Worm (Caenorhabditis elegans) whole organism, L2 larva: ENCODE data around the gene grl-17.

Experiments used
- C34F6.9 ChIP-seq: fragments of 150-350 bp; optimal IDR thresholded peaks from 2 replicates; lab custom pipeline; 2014; ENCODE audit warnings: missing biosample characterization, missing genetic modification characterization
- F13H6.1 ChIP-seq: sonication (generic microtip); optimal IDR thresholded peaks from 2 replicates; lab custom pipeline; 2016; ENCODE audit warnings: missing genetic modification characterization, missing compliant biosample characterization
- R02D3.7 ChIP-seq: fragments of 150-350 bp; optimal IDR thresholded peaks from 2 replicates; lab custom pipeline; 2014; ENCODE audit warnings: missing biosample characterization, missing genetic modification characterization
- Y55F3AM.14 ChIP-seq: fragments of 200-800 bp; sonication (Bioruptor generic); optimal IDR thresholded peaks from 2 replicates; lab custom pipeline; 2018; ENCODE audit warnings: mild to moderate bottlenecking, missing genetic modification characterization, missing compliant biosample characterization
- ZK546.5 ChIP-seq: sonication (generic microtip); optimal IDR thresholded peaks from 2 replicates; lab custom pipeline; 2017; ENCODE audit warnings: missing biosample characterization, missing genetic modification characterization
- alr-1 ChIP-seq: fragments of 150-350 bp; optimal IDR thresholded peaks from 2 replicates; lab custom pipeline; 2014; ENCODE audit warnings: missing biosample characterization, missing genetic modification characterization
- ama-1 ChIP-seq: fragments of 150-350 bp; optimal IDR thresholded peaks from 2 replicates; lab custom pipeline; 2018; ENCODE audit warnings: inconsistent platforms
- blmp-1 ChIP-seq: sonication (generic microtip); optimal IDR thresholded peaks from 2 replicates; lab custom pipeline; 2017; ENCODE audit warnings: missing genetic modification characterization, mild to moderate bottlenecking, missing compliant biosample characterization, antibody characterized with exemption, moderate library complexity; ENCODE audit not compliant: insufficient read depth
- ceh-82 ChIP-seq: fragments of 150-350 bp; optimal IDR thresholded peaks from 2 replicates; lab custom pipeline; 2014; ENCODE audit warnings: missing biosample characterization, missing genetic modification characterization
- crh-2 ChIP-seq: sonication (generic microtip); optimal IDR thresholded peaks from 2 replicates; lab custom pipeline; 2017; ENCODE audit warnings: missing biosample characterization, missing genetic modification characterization
- egl-27 ChIP-seq: sonication (generic microtip); optimal IDR thresholded peaks from 3 replicates; lab custom pipeline; 2017; ENCODE audit warnings: missing biosample characterization, missing genetic modification reagents, missing genetic modification characterization
- elt-1 ChIP-seq: fragments of 150-350 bp; optimal IDR thresholded peaks from 2 replicates; lab custom pipeline; 2014; ENCODE audit warnings: missing biosample characterization, missing genetic modification characterization
- elt-3 ChIP-seq: sonication (generic microtip); optimal IDR thresholded peaks from 2 replicates; lab custom pipeline; 2017; ENCODE audit warnings: missing biosample characterization, missing genetic modification characterization
- fos-1 ChIP-seq: fragments of 150-350 bp; optimal IDR thresholded peaks from 2 replicates; lab custom pipeline; 2014; ENCODE audit warnings: missing biosample characterization, missing genetic modification characterization
- lin-11 ChIP-seq: fragments of 150-350 bp; sonication (generic microtip); optimal IDR thresholded peaks from 2 replicates; lab custom pipeline; 2014; ENCODE audit warnings: missing biosample characterization, missing genetic modification characterization, inconsistent platforms, mixed read lengths
- lin-13 ChIP-seq: fragments of 150-350 bp; optimal IDR thresholded peaks from 2 replicates; lab custom pipeline; 2014; ENCODE audit warnings: missing biosample characterization, missing genetic modification reagents, missing genetic modification characterization
- lin-39 ChIP-seq: fragments of 150-350 bp; optimal IDR thresholded peaks from 2 replicates; lab custom pipeline; 2014; ENCODE audit warnings: missing biosample characterization, missing genetic modification reagents, missing genetic modification characterization
- mab-5 ChIP-seq: fragments of 150-350 bp; optimal IDR thresholded peaks from 2 replicates; lab custom pipeline; 2014; ENCODE audit warnings: missing biosample characterization, missing genetic modification characterization
- mbf-1 ChIP-seq: sonication (generic microtip); optimal IDR thresholded peaks from 2 replicates; lab custom pipeline; 2017; ENCODE audit warnings: missing biosample characterization, missing genetic modification characterization
- nhr-12 ChIP-seq: fragments of 150-350 bp; optimal IDR thresholded peaks from 2 replicates; lab custom pipeline; 2014; ENCODE audit warnings: missing biosample characterization, missing genetic modification characterization
- nhr-129 ChIP-seq: fragments of 150-350 bp; optimal IDR thresholded peaks from 2 replicates; lab custom pipeline; 2014; ENCODE audit warnings: missing biosample characterization, missing genetic modification characterization
- nhr-21 ChIP-seq: fragments of 150-350 bp; optimal IDR thresholded peaks from 2 replicates; lab custom pipeline; 2014; ENCODE audit warnings: missing biosample characterization, missing genetic modification characterization
- nhr-237 ChIP-seq: fragments of 150-350 bp; optimal IDR thresholded peaks from 2 replicates; lab custom pipeline; 2014; ENCODE audit warnings: missing biosample characterization, missing genetic modification characterization
- nhr-25 ChIP-seq: fragments of 150-350 bp; sonication (generic microtip); optimal IDR thresholded peaks from 3 replicates; lab custom pipeline; 2014; ENCODE audit warnings: missing biosample characterization, missing genetic modification characterization
- nhr-6 ChIP-seq: fragments of 150-350 bp; optimal IDR thresholded peaks from 2 replicates; lab custom pipeline; 2014; ENCODE audit warnings: missing biosample characterization, missing genetic modification characterization
- sem-4 ChIP-seq: fragments of 150-350 bp; optimal IDR thresholded peaks from 2 replicates; lab custom pipeline; 2014; ENCODE audit warnings: missing biosample characterization, missing genetic modification reagents, missing genetic modification characterization
- skn-1 ChIP-seq: sonication (generic microtip); optimal IDR thresholded peaks from 2 replicates; lab custom pipeline; 2017; ENCODE audit warnings: missing biosample characterization, missing genetic modification characterization
- snpc-4 ChIP-seq: fragments of 150-350 bp; optimal IDR thresholded peaks from 2 replicates; lab custom pipeline; 2014; ENCODE audit warnings: missing biosample characterization, missing genetic modification characterization
- unc-39 ChIP-seq: fragments of 150-350 bp; optimal IDR thresholded peaks from 2 replicates; lab custom pipeline; 2014; ENCODE audit warnings: missing biosample characterization, missing genetic modification characterization
- unc-55 ChIP-seq: fragments of 150-350 bp; sonication (generic microtip); optimal IDR thresholded peaks from 3 replicates; lab custom pipeline; 2014; ENCODE audit warnings: missing biosample characterization, missing genetic modification reagents, missing genetic modification characterization
- unc-62 ChIP-seq: fragments of 150-350 bp; optimal IDR thresholded peaks from 2 replicates; lab custom pipeline; 2014; ENCODE audit warnings: missing biosample characterization, missing genetic modification reagents, missing genetic modification characterization
- zag-1 ChIP-seq: fragments of 150-350 bp; optimal IDR thresholded peaks from 2 replicates; lab custom pipeline; 2014; ENCODE audit warnings: missing biosample characterization, missing genetic modification characterization
- ztf-1 ChIP-seq: fragments of 200-800 bp; sonication (Bioruptor generic); conservative IDR thresholded peaks from 2 replicates; pipeline ENCODE4 v1.3.6; 2022; ENCODE audit warnings: missing genetic modification characterization, missing compliant biosample characterization
- ztf-11 ChIP-seq: sonication (generic microtip); optimal IDR thresholded peaks from 2 replicates; lab custom pipeline; 2017; ENCODE audit warnings: missing biosample characterization, missing genetic modification characterization

Gene grl-17

ce11 chrV:13606651-13607242 is 43.0 kb upstream of the grl-17 start, which contains the start of gene fmo-4:
Gene fmo-4 (minus strand): TSS chrV:13606701.
- TF ChIP-seq nhr-129 (tag; lab: Kevin White, UChicago) (no peak), nhr-25 (tag; lab: Kevin White, UChicago) (peak; percentile 9), nhr-237 (tag; lab: Kevin White, UChicago) (no peak), lin-11 (tag; lab: Kevin White, UChicago) (no peak), Y55F3AM.14 (GFP tag; lab: Kevin White, UChicago) (peak; percentile 33), unc-39 (tag; lab: Kevin White, UChicago) (no peak), nhr-21 (tag; lab: Kevin White, UChicago) (peak; percentile 71), R02D3.7 (no peak), unc-62 (GFP tag; lab: Kevin White, UChicago) (no peak), nhr-12 (tag; lab: Kevin White, UChicago) (no peak), ztf-1 (GFP tag; lab: Robert Waterston, UW) (no peak), ama-1 (lab: Kevin White, UChicago) (no peak), blmp-1 (tag; lab: Kevin White, UChicago) (no peak), skn-1 (no peak), nhr-6 (tag; lab: Kevin White, UChicago) (no peak), fos-1 (tag; lab: Kevin White, UChicago) (no peak), zag-1 (no peak), ZK546.5 (tag; lab: Kevin White, UChicago) (no peak), unc-55 (GFP tag; lab: Kevin White, UChicago) (no peak), ztf-11 (tag; lab: Kevin White, UChicago) (no peak), mab-5 (tag; lab: Kevin White, UChicago) (no peak)

- no peak for TF ChIP-seq egl-27 (tag; lab: Kevin White, UChicago)
- TF ChIP-seq crh-2, result no peak
- TF ChIP-seq C34F6.9 (tag; lab: Kevin White, UChicago), result no peak
- TF ChIP-seq nhr-25 (tag; lab: Kevin White, UChicago), result no peak
- TF ChIP-seq fos-1 (tag; lab: Kevin White, UChicago), result no peak
- TF ChIP-seq R02D3.7, result no peak
- TF ChIP-seq elt-1 (tag; lab: Kevin White, UChicago), result no peak
- TF ChIP-seq lin-11 (tag; lab: Kevin White, UChicago), result no peak
Observed at ce11 chrV:13600882-13601281, 37.1 kb upstream of the grl-17 start, which contains the start of gene rdy-2. Gene rdy-2 (minus strand): TSS chrV:13600982.

DNA sequence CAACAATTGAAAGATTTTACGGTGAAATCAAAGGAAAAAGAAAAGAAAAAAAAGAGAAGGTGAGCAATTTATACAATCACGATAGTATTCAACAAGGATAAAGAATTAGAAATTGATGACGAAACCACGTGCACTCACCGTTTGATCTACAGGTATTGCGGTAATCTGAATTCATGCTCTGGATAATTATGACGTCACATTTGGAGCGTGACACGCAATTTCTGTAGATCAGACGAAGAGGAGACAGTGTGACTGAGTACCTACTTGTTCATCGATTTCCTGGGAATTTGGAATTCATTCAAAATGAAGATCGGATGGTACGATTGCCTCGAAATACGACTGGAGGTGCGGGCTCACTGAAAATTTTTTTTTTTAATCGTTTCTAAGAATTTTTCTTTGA is 34.6 kb upstream of the grl-17 start:
- TF ChIP-seq elt-3, result no peak
- TF ChIP-seq lin-13 (GFP tag; lab: Kevin White, UChicago), result no peak
- TF ChIP-seq unc-62 (GFP tag; lab: Kevin White, UChicago), result no peak
- TF ChIP-seq alr-1 (tag; lab: Kevin White, UChicago), result no peak
- TF ChIP-seq ceh-82, result no peak
- TF ChIP-seq lin-39 (tag; lab: Kevin White, UChicago), result no peak
- no peak for TF ChIP-seq nhr-12 (tag; lab: Kevin White, UChicago)
- no peak for TF ChIP-seq sem-4 (tag; lab: Kevin White, UChicago)
- TF ChIP-seq C34F6.9 (tag; lab: Kevin White, UChicago), result no peak
- no peak for TF ChIP-seq fos-1 (tag; lab: Kevin White, UChicago)
- TF ChIP-seq mbf-1 (tag; lab: Kevin White, UChicago), result no peak
- no peak for TF ChIP-seq nhr-129 (tag; lab: Kevin White, UChicago)
- no peak for TF ChIP-seq nhr-25 (tag; lab: Kevin White, UChicago)
- no peak for TF ChIP-seq nhr-21 (tag; lab: Kevin White, UChicago)
- no peak for TF ChIP-seq unc-55 (GFP tag; lab: Kevin White, UChicago)
- TF ChIP-seq snpc-4, result no peak
- no peak for TF ChIP-seq egl-27 (tag; lab: Kevin White, UChicago)
- no peak for TF ChIP-seq nhr-237 (tag; lab: Kevin White, UChicago)
- TF ChIP-seq elt-1 (tag; lab: Kevin White, UChicago), result no peak
- TF ChIP-seq, all 48 proteins: peak for 0

DNA sequence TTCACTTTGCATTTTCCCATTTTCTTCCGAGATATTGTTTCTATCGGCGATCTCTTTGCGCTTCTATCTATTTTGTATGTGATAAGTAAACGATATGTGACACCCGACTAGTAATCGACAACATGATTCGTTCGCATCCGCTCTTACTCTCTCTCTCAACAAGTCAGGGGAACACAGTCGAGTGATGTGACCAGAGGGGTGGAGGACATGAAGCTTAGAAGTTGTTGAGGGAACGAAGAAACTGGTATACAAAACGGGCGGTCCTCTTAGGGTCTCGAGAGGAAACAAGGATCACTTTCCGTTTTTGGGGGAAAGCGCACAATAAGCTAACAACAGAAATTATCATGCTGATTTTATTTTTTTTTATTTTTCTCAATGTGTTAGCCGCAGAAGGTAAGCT is 29.3 kb upstream of the grl-17 start, which contains the start of gene F53F4.4:
Gene F53F4.4 (plus strand): TSS at position 301 of the 400 bp plus-strand sequence.
- no peak for TF ChIP-seq F13H6.1 (tag; lab: Kevin White, UChicago)
- no peak for TF ChIP-seq ZK546.5 (tag; lab: Kevin White, UChicago)
- TF ChIP-seq ceh-82, result no peak
- no peak for TF ChIP-seq Y55F3AM.14 (GFP tag; lab: Kevin White, UChicago)
- no peak for TF ChIP-seq lin-11 (tag; lab: Kevin White, UChicago)
- TF ChIP-seq nhr-6 (tag; lab: Kevin White, UChicago), result no peak
- TF ChIP-seq ztf-11 (tag; lab: Kevin White, UChicago), result no peak
